Worm (Caenorhabditis elegans) whole organism, midembryonic: ENCODE results near the gene srg-45.

Experiments
- T22C8.4 ChIP-seq: fragments of 200-800 bp; sonication (Bioruptor generic); IDR thresholded peaks from 2 replicates; pipeline ENCODE4 v1.3.6; 2022; ENCODE audit warnings: missing genetic modification characterization, missing compliant biosample characterization
- cog-1 ChIP-seq: sonication (generic microtip); optimal IDR thresholded peaks from 2 replicates; lab custom pipeline; 2016; ENCODE audit warnings: missing genetic modification characterization, missing compliant biosample characterization
- flt-1 ChIP-seq: fragments of 200-800 bp; sonication (Bioruptor generic); IDR thresholded peaks from 2 replicates; pipeline ENCODE4 v1.3.6; 2022; ENCODE audit warnings: missing genetic modification characterization, missing compliant biosample characterization
- klf-2 ChIP-seq: fragments of 200-800 bp; sonication (Bioruptor generic); conservative IDR thresholded peaks from 2 replicates; pipeline ENCODE4 v1.3.6; 2022; ENCODE audit warnings: missing genetic modification reagents, missing genetic modification characterization, missing compliant biosample characterization
- med-1 ChIP-seq: sonication (generic microtip); optimal IDR thresholded peaks from 2 replicates; lab custom pipeline; 2017; ENCODE audit warnings: missing genetic modification characterization, mild to moderate bottlenecking, missing compliant biosample characterization, antibody characterized with exemption, missing genetic modification reagents; ENCODE audit not compliant: insufficient read depth
- ref-1 ChIP-seq: fragments of 200-800 bp; sonication (Bioruptor generic); conservative IDR thresholded peaks from 2 replicates; pipeline ENCODE4 v1.3.6; 2022; ENCODE audit warnings: missing genetic modification reagents, missing genetic modification characterization, missing compliant biosample characterization
- tab-1 ChIP-seq: fragments of 200-800 bp; sonication (Bioruptor generic); IDR thresholded peaks from 2 replicates; pipeline ENCODE4 v1.3.6; 2022; ENCODE audit warnings: missing genetic modification characterization, missing compliant biosample characterization
- ztf-23 ChIP-seq: fragments of 200-800 bp; sonication (Bioruptor generic); IDR thresholded peaks from 2 replicates; pipeline ENCODE4 v1.3.6; 2022; ENCODE audit warnings: missing genetic modification reagents, missing genetic modification characterization, missing compliant biosample characterization
- ztf-29 ChIP-seq: fragments of 200-800 bp; sonication (Bioruptor generic); IDR thresholded peaks from 2 replicates; pipeline ENCODE4 v1.3.6; 2022; ENCODE audit warnings: missing genetic modification reagents, missing genetic modification characterization, missing compliant biosample characterization

Gene srg-45

ce11 chrV:12299244-12299766 is 8.0 kb upstream of the srg-45 start:
- TF ChIP-seq flt-1 (GFP tag; lab: Robert Waterston, UW), result no peak
- TF ChIP-seq klf-2 (GFP tag; lab: Robert Waterston, UW), result no peak
- no peak for TF ChIP-seq cog-1 (tag; lab: Kevin White, UChicago)
- TF ChIP-seq T22C8.4 (GFP tag; lab: Robert Waterston, UW), result no peak
- no peak for TF ChIP-seq ztf-29 (GFP tag; lab: Robert Waterston, UW)
- TF ChIP-seq tab-1 (GFP tag; lab: Robert Waterston, UW), result no peak
- no peak for TF ChIP-seq med-1 (GFP tag; lab: Kevin White, UChicago)
- TF ChIP-seq ref-1 (GFP tag; lab: Robert Waterston, UW), result no peak
- TF ChIP-seq ztf-23, result no peak

DNA sequence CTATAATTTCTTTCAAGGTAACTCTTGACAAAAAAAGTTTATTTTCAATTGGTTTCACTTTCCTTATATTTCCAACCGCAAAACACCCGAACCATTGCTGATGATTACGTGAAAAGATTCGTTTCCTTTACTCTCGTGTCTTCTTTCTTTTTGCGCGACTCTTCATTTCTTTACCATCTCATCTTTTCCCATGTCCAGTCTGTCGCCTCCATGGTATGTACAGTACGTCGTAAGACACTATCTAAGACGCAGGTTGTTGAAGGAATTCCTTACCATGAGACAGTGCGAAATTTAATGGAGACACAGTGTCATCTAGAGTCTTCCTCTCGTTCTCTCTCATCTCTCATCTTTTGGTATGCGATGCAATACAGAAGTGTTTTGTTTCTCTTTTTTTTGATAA is 7.1 kb upstream of the srg-45 start:
- no peak for TF ChIP-seq cog-1 (tag; lab: Kevin White, UChicago)
- no peak for TF ChIP-seq flt-1 (GFP tag; lab: Robert Waterston, UW)
- no peak for TF ChIP-seq ref-1 (GFP tag; lab: Robert Waterston, UW)
- no peak for TF ChIP-seq T22C8.4 (GFP tag; lab: Robert Waterston, UW)
- TF ChIP-seq med-1 (GFP tag; lab: Kevin White, UChicago), result no peak
- TF ChIP-seq ztf-29 (GFP tag; lab: Robert Waterston, UW), result no peak
- TF ChIP-seq ztf-23, result no peak
- no peak for TF ChIP-seq tab-1 (GFP tag; lab: Robert Waterston, UW)
- no peak for TF ChIP-seq klf-2 (GFP tag; lab: Robert Waterston, UW)

- TF ChIP-seq klf-2 (GFP tag; lab: Robert Waterston, UW), result no peak
- TF ChIP-seq T22C8.4 (GFP tag; lab: Robert Waterston, UW), result no peak
- no peak for TF ChIP-seq flt-1 (GFP tag; lab: Robert Waterston, UW)
- TF ChIP-seq ztf-29 (GFP tag; lab: Robert Waterston, UW), result no peak
- no peak for TF ChIP-seq tab-1 (GFP tag; lab: Robert Waterston, UW)
- no peak for TF ChIP-seq med-1 (GFP tag; lab: Kevin White, UChicago)
- no peak for TF ChIP-seq ztf-23
- TF ChIP-seq ref-1 (GFP tag; lab: Robert Waterston, UW), result no peak
- TF ChIP-seq cog-1 (tag; lab: Kevin White, UChicago), result no peak
These were observed 6.4 kb upstream of the srg-45 start for ce11 chrV:12300780-12301460.

ce11 chrV:12301985-12302591 is 5.2 kb upstream of the srg-45 start, which contains the start of the genes frm-7 and F55C5.17:
Gene frm-7 (plus strand): TSS chrV:12302484.
Gene F55C5.17 (plus strand): TSS chrV:12302541.
- TF ChIP-seq T22C8.4 (GFP tag; lab: Robert Waterston, UW), result no peak
- TF ChIP-seq med-1 (GFP tag; lab: Kevin White, UChicago), result no peak
- TF ChIP-seq ztf-29 (GFP tag; lab: Robert Waterston, UW), result no peak
- TF ChIP-seq ztf-23, result no peak
- no peak for TF ChIP-seq ref-1 (GFP tag; lab: Robert Waterston, UW)
- TF ChIP-seq cog-1 (tag; lab: Kevin White, UChicago), result no peak
- no peak for TF ChIP-seq tab-1 (GFP tag; lab: Robert Waterston, UW)
- TF ChIP-seq flt-1 (GFP tag; lab: Robert Waterston, UW), result no peak
- no peak for TF ChIP-seq klf-2 (GFP tag; lab: Robert Waterston, UW)

DNA sequence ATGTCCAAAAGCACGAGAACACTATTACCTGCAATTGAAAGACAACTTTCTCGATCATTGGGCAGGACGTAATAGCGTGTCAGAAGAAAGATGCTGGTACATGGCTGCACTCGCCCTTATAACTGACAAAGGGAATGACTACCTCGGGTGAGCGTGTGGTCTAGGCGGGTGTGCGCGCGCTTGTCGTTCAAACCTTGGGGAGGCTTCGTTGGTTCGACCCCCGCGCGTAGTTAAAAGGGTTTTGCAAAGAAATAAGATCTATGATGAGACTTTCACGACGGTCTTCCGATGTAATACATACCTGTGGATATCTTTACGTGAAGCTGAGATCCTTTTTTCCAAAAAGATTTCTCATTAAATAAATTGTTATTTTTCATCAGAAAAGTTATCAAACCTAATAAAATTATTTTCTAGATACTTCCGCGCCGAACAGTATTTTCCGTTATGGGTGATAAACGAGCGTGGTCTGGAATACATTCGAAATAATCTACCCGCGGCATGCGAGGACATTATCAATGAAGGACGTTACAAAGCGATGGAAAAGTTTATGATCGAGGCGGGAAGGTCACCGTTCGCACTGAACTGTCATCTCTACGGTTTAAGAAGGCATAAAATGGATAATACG is 3.7 kb upstream of the srg-45 start:
- peak; percentile 100 for TF ChIP-seq ref-1 (GFP tag; lab: Robert Waterston, UW)
- TF ChIP-seq cog-1 (tag; lab: Kevin White, UChicago), result peak; percentile 100
- peak; percentile 100 for TF ChIP-seq flt-1 (GFP tag; lab: Robert Waterston, UW)
- TF ChIP-seq tab-1 (GFP tag; lab: Robert Waterston, UW), result peak; percentile 100
- peak; percentile 99 for TF ChIP-seq ztf-23
- TF ChIP-seq med-1 (GFP tag; lab: Kevin White, UChicago), result peak; percentile 94
- peak; percentile 100 for TF ChIP-seq T22C8.4 (GFP tag; lab: Robert Waterston, UW)
- peak; percentile 100 for TF ChIP-seq klf-2 (GFP tag; lab: Robert Waterston, UW)
- peak; percentile 100 for TF ChIP-seq ztf-29 (GFP tag; lab: Robert Waterston, UW)

DNA sequence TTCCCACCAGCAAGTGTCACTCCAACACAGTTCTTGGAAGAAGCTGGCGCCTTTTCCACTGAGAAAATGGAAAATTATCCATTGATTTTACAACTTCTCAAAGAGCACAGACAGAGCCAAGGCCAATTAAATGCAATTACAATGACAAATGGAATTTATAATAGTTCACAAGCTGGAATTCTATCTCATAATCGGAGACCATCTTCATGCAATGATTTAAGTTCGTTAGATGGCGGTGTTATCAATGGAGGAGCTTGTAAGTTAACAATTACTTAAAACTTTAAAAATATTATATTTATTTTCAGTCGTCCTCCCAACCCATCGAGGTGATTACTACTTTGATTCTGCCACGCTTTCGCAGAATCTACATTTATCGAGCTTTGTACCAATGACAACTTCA is 1.6 kb upstream of the srg-45 start:
- no peak for TF ChIP-seq klf-2 (GFP tag; lab: Robert Waterston, UW)
- no peak for TF ChIP-seq ztf-29 (GFP tag; lab: Robert Waterston, UW)
- no peak for TF ChIP-seq med-1 (GFP tag; lab: Kevin White, UChicago)
- TF ChIP-seq cog-1 (tag; lab: Kevin White, UChicago), result no peak
- TF ChIP-seq flt-1 (GFP tag; lab: Robert Waterston, UW), result no peak
- no peak for TF ChIP-seq ref-1 (GFP tag; lab: Robert Waterston, UW)

- TF ChIP-seq klf-2 (GFP tag; lab: Robert Waterston, UW), result no peak
- TF ChIP-seq ztf-29 (GFP tag; lab: Robert Waterston, UW), result no peak
- TF ChIP-seq ref-1 (GFP tag; lab: Robert Waterston, UW), result no peak
- no peak for TF ChIP-seq ztf-23
- TF ChIP-seq med-1 (GFP tag; lab: Kevin White, UChicago), result no peak
- TF ChIP-seq cog-1 (tag; lab: Kevin White, UChicago), result no peak
- no peak for TF ChIP-seq T22C8.4 (GFP tag; lab: Robert Waterston, UW)
These were observed 3.0 kb downstream of the srg-45 start, which contains the start of gene hpo-30 for ce11 chrV:12310256-12310655. Gene hpo-30 (minus strand): TSS chrV:12310356.

ce11 chrV:12314413-12314812 is 7.1 kb downstream of the srg-45 start:
- no peak for TF ChIP-seq T22C8.4 (GFP tag; lab: Robert Waterston, UW)
- no peak for TF ChIP-seq ztf-23
